Fruit fly (Drosophila melanogaster): ENCODE results near the gene Try29F.

DNA sequence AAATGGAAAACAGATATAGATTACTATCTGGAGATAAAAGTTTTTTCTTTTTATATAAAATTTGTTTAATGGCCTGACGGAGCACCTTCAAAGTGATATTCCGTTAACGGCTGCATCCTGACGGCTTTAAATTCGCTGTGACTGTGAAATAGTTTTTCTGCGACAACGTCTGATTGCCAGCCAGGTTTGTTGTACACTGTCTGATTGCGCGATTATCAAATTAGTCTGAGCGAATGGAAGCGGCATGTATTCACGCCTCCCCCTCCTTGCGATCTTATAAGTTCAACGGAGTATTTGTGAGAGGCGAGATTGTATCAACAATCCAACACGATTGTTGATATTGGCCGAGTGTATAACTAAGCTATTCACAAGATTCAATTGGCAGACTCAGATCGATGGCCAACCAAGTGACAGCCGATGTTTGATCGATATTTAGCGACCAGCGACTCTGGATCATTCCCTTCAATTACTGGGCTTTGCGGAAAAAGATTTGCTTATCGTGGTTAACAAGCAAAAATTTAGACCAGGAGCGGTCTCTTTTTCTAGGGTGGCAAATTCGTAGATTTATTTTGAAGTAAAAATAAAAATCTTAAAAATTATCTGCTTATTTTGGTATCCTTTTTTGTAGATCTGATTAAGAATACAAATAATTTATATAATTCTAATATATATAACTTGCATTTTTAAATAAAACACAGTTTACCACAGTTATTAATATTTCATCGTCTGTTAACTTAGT lies 42.6 kb upstream of the Try29F start:
- no peak for TF ChIP-seq CG8478 (optimal IDR thresholded peaks at IDR 0.05)
- TF ChIP-seq CTCF (optimal IDR thresholded peaks at IDR 0.05) = no peak
